Fruit fly (Drosophila melanogaster): ENCODE data around the gene Dyro.

Gene Dyro

DNA sequence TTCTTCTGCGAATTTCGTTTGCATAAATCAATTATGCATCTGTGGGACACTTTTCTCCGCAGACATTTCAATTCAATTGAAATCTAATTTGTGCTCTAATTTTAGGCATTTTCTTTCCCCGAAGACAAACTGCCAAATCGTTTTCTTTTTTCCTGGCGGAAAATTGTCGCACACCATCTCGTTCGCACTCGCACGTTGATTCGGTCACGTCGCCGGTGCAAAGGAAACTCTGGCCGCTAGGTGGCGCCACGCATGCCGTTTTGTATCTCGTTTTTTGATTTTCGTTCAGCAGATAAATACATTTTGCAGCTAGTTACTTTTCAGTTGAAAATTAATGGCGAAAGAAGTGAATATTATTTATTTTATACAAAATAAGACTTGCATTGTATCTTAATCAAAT is 47.4 kb downstream of the Dyro start (continued):
- TF ChIP-seq chm (GFP tag; IDR thresholded peaks at IDR 0.05) (peak; percentile 77), CG42726 (GFP tag; IDR thresholded peaks at IDR 0.05; ENCODE audit: partially characterized antibody) (no peak), emc (GFP tag; optimal IDR thresholded peaks at IDR 0.05) (no peak), Aef1 (GFP tag; IDR thresholded peaks at IDR 0.05) (no peak), CG13624 (GFP tag; optimal IDR thresholded peaks at IDR 0.05) (no peak), Meics (GFP tag; optimal IDR thresholded peaks at IDR 0.05) (peak; percentile 38), her (GFP tag; optimal IDR thresholded peaks at IDR 0.05) (no peak), CG12155 (GFP tag; optimal IDR thresholded peaks at IDR 0.05) (no peak), odd (GFP tag; optimal IDR thresholded peaks at IDR 0.05) (no peak), CG10543 (GFP tag; optimal IDR thresholded peaks at IDR 0.05) (no peak), zen (tag; optimal IDR thresholded peaks at IDR 0.05) (peak; percentile 19), CG12104 (GFP tag; optimal IDR thresholded peaks at IDR 0.05) (no peak), dpn (GFP tag; optimal IDR thresholded peaks at IDR 0.05) (peak in 1 of 2 experiments; percentile 7), Lpt (GFP tag; optimal IDR thresholded peaks at IDR 0.05) (no peak), ERR (GFP tag; optimal IDR thresholded peaks at IDR 0.05) (no peak), Elba2 (GFP tag; optimal IDR thresholded peaks at IDR 0.05) (no peak), wek (GFP tag; optimal IDR thresholded peaks at IDR 0.05) (no peak), CG14965 (GFP tag; optimal IDR thresholded peaks at IDR 0.05; ENCODE audit: borderline replicate concordance) (no peak), Ravus (GFP tag; IDR thresholded peaks at IDR 0.05) (no peak), CG7839 (tag; optimal IDR thresholded peaks at IDR 0.05) (peak; percentile 19), ci (GFP tag; IDR thresholded peaks at IDR 0.05) (peak; percentile 83), CoRest (tag; optimal IDR thresholded peaks at IDR 0.05) (no peak), CG11695 (GFP tag; IDR thresholded peaks at IDR 0.05) (0 out of 3 replicates have a peak, but pooled peaks have one; percentile 22), gsb (GFP tag; IDR thresholded peaks at IDR 0.05) (no peak), Nf-YA (GFP tag; IDR thresholded peaks at IDR 0.05) (no peak), tll (GFP tag; optimal IDR thresholded peaks at IDR 0.05) (no peak), CG8478 (optimal IDR thresholded peaks at IDR 0.05) (no peak), Hr39 (optimal IDR thresholded peaks at IDR 0.05) (no peak), CG1529 (GFP tag; optimal IDR thresholded peaks at IDR 0.05) (no peak), z (GFP tag; IDR thresholded peaks at IDR 0.05) (no peak), cato (GFP tag; optimal IDR thresholded peaks at IDR 0.05; ENCODE audit: borderline replicate concordance) (no peak), CG3281 (GFP tag; optimal IDR thresholded peaks at IDR 0.05) (peak; percentile 47), CG17385 (GFP tag; optimal IDR thresholded peaks at IDR 0.05) (no peak), CG13287 (GFP tag; IDR thresholded peaks at IDR 0.05; ENCODE audit: partially characterized antibody) (no peak), wor (GFP tag; IDR thresholded peaks at IDR 0.05) (no peak), sc (optimal IDR thresholded peaks at IDR 0.05) (no peak), sc (GFP tag; optimal IDR thresholded peaks at IDR 0.05) (no peak), C15 (GFP tag; IDR thresholded peaks at IDR 0.05) (no peak), Kr (GFP tag; optimal IDR thresholded peaks at IDR 0.05) (no peak), CG10267 (tag; optimal IDR thresholded peaks at IDR 0.05) (no peak), Lhr (GFP tag; optimal IDR thresholded peaks at IDR 0.05) (no peak), amos (GFP tag; IDR thresholded peaks at IDR 0.05; ENCODE audit: partially characterized antibody) (no peak), peb (GFP tag; IDR thresholded peaks at IDR 0.05) (no peak), CG7987 (GFP tag; optimal IDR thresholded peaks at IDR 0.05) (no peak), bab2 (GFP tag; optimal IDR thresholded peaks at IDR 0.05) (no peak), dmrt11E (tag; optimal IDR thresholded peaks at IDR 0.05) (no peak), CG15269 (tag; optimal IDR thresholded peaks at IDR 0.05) (peak; percentile 30), CG17361 (GFP tag; IDR thresholded peaks at IDR 0.05) (0 out of 3 replicates have a peak, but pooled peaks have one; percentile 11), CG11085 (GFP tag; IDR thresholded peaks at IDR 0.05) (no peak), CG17912 (GFP tag; optimal IDR thresholded peaks at IDR 0.05) (peak; percentile 18), CG3163 (GFP tag; optimal IDR thresholded peaks at IDR 0.05) (no peak), lilli (GFP tag; optimal IDR thresholded peaks at IDR 0.05) (peak; percentile 9), CG4820 (GFP tag; optimal IDR thresholded peaks at IDR 0.05) (no peak)

Data from whole organism, embryonic.